Fruit fly (Drosophila melanogaster) whole organism: Measurements from ENCODE around the gene Pop2.

Experiments used
- CG8478 ChIP-seq: fragments of >200 bp; optimal IDR thresholded peaks from 2 replicates; lab custom pipeline; 2018; ENCODE audit warnings: inconsistent platforms
- Dll ChIP-seq: fragments of >200 bp; optimal IDR thresholded peaks from 2 replicates; lab custom pipeline; 2017
- pan ChIP-seq: fragments of >200 bp; optimal IDR thresholded peaks from 2 replicates; lab custom pipeline; 2017
- psq ChIP-seq: fragments of >200 bp; optimal IDR thresholded peaks from 2 replicates; lab custom pipeline; 2017
- usp ChIP-seq: fragments of >200 bp; optimal IDR thresholded peaks from 2 replicates; lab custom pipeline; 2017; ENCODE audit warnings: missing biosample characterization, missing genetic modification characterization, mixed read lengths

DNA sequence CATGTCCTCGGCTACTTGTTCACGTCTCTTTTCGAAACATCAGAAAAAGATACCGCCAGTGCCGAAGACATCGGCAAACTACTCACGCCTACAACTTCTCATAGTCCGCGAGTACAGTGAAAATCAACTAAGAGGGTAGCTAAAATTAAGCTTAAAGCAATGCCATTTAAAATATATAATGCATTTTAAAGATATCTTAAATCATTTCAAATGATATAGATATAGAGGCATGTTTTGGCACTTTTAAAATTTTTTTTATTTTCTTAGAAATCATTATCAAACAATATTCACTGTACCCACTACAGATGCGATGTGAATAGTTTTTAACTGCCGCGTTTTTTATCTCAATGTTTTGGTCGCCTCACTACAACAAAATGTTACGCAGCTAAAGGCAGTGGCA is 47.9 kb upstream of the Pop2 start:
- TF ChIP-seq usp, result no peak
- no peak for TF ChIP-seq Dll (lab: Kevin White, UChicago)
- TF ChIP-seq psq (lab: Kevin White, UChicago), result no peak
- no peak for TF ChIP-seq CG8478 (lab: Kevin White, UChicago)
- no peak for TF ChIP-seq pan
